Worm (Caenorhabditis elegans) whole organism, L2 larva: ENCODE data around the gene hlh-34.

Experiments used
- crh-2 ChIP-seq: sonication (generic microtip); optimal IDR thresholded peaks from 2 replicates; lab custom pipeline; 2017; ENCODE audit warnings: missing biosample characterization, missing genetic modification characterization
- elt-3 ChIP-seq: sonication (generic microtip); optimal IDR thresholded peaks from 2 replicates; lab custom pipeline; 2017; ENCODE audit warnings: missing biosample characterization, missing genetic modification characterization
- lin-39 ChIP-seq: fragments of 150-350 bp; optimal IDR thresholded peaks from 2 replicates; lab custom pipeline; 2014; ENCODE audit warnings: missing biosample characterization, missing genetic modification reagents, missing genetic modification characterization
- nhr-237 ChIP-seq: fragments of 150-350 bp; optimal IDR thresholded peaks from 2 replicates; lab custom pipeline; 2014; ENCODE audit warnings: missing biosample characterization, missing genetic modification characterization

DNA sequence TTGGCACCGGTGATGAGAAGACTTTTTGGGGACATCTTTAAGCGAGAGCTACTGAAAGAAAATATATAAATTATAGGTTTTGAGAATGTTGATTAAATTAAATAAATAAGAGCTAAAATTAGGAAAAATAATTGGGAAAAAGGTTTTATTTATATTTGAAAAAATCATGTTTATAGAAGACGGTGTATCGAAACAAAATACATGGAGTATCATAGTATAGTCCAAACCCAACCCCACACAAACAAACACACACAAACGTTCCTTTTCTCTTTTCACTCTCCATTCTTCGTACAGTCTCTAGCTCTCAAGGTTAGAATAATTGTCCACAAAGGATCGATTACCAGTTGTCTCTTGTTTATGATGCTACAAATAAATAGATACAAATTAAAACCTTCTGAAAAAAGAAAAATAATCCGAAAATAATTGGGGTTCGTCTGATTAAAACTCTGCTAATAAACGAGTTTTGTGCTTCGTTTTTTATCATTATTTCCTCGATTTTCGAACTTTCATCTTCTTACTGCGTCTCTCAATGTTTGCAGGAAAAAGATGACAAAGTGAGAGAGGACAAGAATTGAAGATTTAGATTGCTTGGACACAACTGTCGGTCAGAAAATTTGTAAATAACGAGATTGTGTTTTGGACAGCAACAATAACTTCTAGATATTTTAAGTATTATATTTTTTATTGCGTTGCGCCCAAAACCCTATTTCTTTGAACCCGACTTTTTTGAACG lies 49.3 kb upstream of the hlh-34 start, which contains the start of gene F20G2.2:
- TF ChIP-seq nhr-237 (tag; lab: Kevin White, UChicago) (no peak), lin-39 (no peak), elt-3 (tag; lab: Kevin White, UChicago) (no peak), crh-2 (tag; lab: Kevin White, UChicago) (no peak)
